Worm (Caenorhabditis elegans) whole organism, mixed stage, embryonic: ENCODE measurements around the gene mrp-5.

Source experiments
- ces-1 ChIP-seq: fragments of 150-350 bp; optimal IDR thresholded peaks from 2 replicates; lab custom pipeline; 2014; ENCODE audit warnings: missing biosample characterization, missing genetic modification reagents, missing genetic modification characterization
- lin-13 ChIP-seq: fragments of 150-350 bp; optimal IDR thresholded peaks from 2 replicates; lab custom pipeline; 2014; ENCODE audit warnings: missing biosample characterization, missing genetic modification characterization
- lsy-2 ChIP-seq: fragments of 150-350 bp; optimal IDR thresholded peaks from 2 replicates; lab custom pipeline; 2014; ENCODE audit warnings: missing biosample characterization, missing genetic modification characterization
- mep-1 ChIP-seq: fragments of 150-350 bp; optimal IDR thresholded peaks from 2 replicates; lab custom pipeline; 2017; ENCODE audit warnings: missing biosample characterization, missing genetic modification reagents, missing genetic modification characterization, inconsistent platforms
- nhr-12 ChIP-seq: fragments of 150-350 bp; optimal IDR thresholded peaks from 2 replicates; lab custom pipeline; 2014; ENCODE audit warnings: missing biosample characterization, missing genetic modification characterization
- nhr-237 ChIP-seq: fragments of 150-350 bp; optimal IDR thresholded peaks from 2 replicates; lab custom pipeline; 2014; ENCODE audit warnings: missing biosample characterization, missing genetic modification characterization
- nhr-28 ChIP-seq: fragments of 150-350 bp; optimal IDR thresholded peaks from 2 replicates; lab custom pipeline; 2014; ENCODE audit warnings: missing biosample characterization, missing genetic modification characterization
- pha-4 ChIP-seq: fragments of 150-350 bp; optimal IDR thresholded peaks from 2 replicates; lab custom pipeline; 2018; ENCODE audit warnings: missing biosample characterization, missing genetic modification reagents, missing genetic modification characterization
- snpc-4 ChIP-seq: fragments of 150-350 bp; optimal IDR thresholded peaks from 2 replicates; lab custom pipeline; 2014; ENCODE audit warnings: missing biosample characterization, missing genetic modification characterization
- unc-120 ChIP-seq: sonication (generic microtip); optimal IDR thresholded peaks from 2 replicates; lab custom pipeline; 2017; ENCODE audit warnings: missing genetic modification characterization, missing compliant biosample characterization; ENCODE audit not compliant: poor library complexity, severe bottlenecking
- ztf-11 ChIP-seq: fragments of 150-350 bp; optimal IDR thresholded peaks from 2 replicates; lab custom pipeline; 2014; ENCODE audit warnings: missing biosample characterization, missing genetic modification characterization

- TF ChIP-seq lsy-2 (tag; lab: Kevin White, UChicago) = no peak
- TF ChIP-seq snpc-4 (tag; lab: Kevin White, UChicago) = no peak
- TF ChIP-seq pha-4 (tag; lab: Kevin White, UChicago) = no peak
- TF ChIP-seq unc-120 (tag; lab: Kevin White, UChicago) = no peak
- no peak for TF ChIP-seq nhr-237 (tag; lab: Kevin White, UChicago)
- TF ChIP-seq lin-13 (tag; lab: Kevin White, UChicago) = no peak
- TF ChIP-seq nhr-28 (tag; lab: Kevin White, UChicago) = no peak
- no peak for TF ChIP-seq ztf-11
- no peak for TF ChIP-seq nhr-12 (tag; lab: Kevin White, UChicago)
- no peak for TF ChIP-seq mep-1 (tag; lab: Kevin White, UChicago)
- TF ChIP-seq ces-1 (GFP tag; lab: Kevin White, UChicago) = no peak
Observed at ce11 chrX:14898205-14898604, 47.9 kb downstream of the mrp-5 start, which contains the start of gene lips-8.
